Fruit fly (Drosophila melanogaster) whole organism, larva: Measurements from ENCODE around the gene mora.

Source experiments
- noc ChIP-seq: fragments of 200-800 bp; sonication (Bioruptor generic); optimal IDR thresholded peaks from 3 replicates; lab custom pipeline; 2019; ENCODE audit warnings: missing biosample characterization, mild to moderate bottlenecking, missing genetic modification characterization, moderate library complexity

Gene mora

DNA sequence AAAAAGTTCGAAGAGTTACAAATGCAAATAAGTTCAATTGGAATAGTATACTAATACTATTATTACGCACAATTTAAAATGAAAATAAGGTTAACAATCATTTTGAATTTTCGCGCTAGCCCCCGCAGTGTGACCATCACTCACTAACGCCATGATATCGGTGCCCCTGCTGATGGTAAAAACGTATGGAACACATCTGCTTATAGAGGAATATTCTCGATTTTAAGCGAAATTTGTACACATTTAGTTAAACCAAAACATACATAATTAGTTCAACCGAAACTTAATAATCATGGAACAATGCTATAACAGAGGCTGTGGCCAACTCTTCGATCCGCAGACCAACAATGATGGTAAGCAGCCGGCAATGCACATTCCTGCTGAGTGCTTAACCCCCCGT, at the start of gene mora:
TSS of gene mora (plus strand) at position 172 of the 400 bp plus-strand sequence.
- no peak for TF ChIP-seq noc (tag; lab: Kevin White, UChicago)

DNA sequence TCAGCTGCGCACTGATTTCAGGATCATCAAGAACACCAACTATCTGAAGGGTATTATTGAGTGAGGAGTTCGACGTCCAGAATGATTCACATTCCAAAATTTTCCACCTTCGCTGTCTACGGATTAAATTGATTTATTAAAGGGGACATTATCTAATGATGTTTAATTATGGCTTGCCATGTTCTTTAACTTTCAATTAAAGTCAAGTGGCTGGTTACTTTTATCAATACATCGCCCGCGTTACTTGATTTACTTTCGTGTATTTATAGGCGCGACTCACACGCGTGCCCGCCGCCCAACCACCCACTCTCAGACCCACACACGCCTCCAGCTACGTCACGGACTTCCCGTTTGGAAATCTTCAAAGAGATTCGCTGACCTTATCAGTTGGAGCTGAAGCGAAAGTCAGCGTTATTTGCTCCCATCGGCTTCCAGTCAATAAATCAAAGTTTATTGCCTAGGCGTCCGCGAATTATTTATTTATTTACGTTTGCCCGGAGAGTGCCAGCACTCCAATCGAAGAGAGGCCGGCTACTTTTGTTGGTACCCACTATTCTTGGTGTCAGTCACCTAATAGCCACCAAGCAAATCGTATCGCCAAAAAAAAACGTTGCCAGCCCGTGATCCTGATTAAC, 48.7 kb upstream of the mora start, which contains the start of gene Npc2f:
TSS of gene Npc2f (plus strand) at position 585 of the 635 bp plus-strand sequence.
- peak; percentile 94 for TF ChIP-seq noc (tag; lab: Kevin White, UChicago)

DNA sequence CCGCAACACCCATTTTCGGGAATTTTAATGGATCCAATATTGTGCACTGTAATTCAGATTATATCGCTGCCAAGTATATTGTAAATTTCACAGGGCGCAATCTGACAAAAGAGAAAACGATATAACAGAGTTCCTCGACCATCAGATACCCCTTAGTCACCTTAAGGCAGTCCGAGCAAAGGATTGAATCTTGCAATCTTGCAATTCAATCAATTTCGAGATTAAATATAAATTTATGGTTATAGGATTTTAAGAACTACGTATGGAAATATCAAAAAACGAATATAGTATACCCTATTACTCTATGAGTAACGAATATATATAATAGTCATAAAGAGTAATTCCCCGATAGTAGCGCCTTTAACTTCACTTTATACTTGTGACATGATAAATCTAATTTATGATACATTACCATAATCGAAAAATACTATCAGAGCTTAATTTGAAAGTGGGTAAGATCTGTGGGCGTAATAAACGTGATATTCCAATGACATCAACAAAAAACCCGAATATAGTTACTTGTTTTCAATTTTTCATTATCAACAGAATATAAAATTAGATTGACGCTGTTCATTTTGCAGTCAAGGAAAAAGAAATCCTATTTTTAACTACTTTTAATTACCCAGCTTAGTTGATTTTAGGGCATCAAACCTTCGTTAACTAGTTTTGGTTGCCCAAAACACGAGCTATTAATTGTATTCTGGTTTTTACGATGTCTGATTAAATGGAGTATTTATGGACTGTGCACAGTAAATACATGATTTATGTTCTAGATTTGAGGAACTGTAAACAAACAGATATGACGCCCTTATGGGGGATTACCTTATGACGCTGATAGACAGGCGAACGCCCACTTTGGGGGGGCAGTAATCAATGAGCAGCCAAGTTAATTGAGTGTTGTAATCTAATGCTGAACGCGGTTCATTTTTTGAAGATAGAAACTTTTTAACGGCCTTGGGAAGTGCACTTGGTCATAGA, 47.4 kb upstream of the mora start:
- peak; percentile 85 for TF ChIP-seq noc (tag; lab: Kevin White, UChicago)

DNA sequence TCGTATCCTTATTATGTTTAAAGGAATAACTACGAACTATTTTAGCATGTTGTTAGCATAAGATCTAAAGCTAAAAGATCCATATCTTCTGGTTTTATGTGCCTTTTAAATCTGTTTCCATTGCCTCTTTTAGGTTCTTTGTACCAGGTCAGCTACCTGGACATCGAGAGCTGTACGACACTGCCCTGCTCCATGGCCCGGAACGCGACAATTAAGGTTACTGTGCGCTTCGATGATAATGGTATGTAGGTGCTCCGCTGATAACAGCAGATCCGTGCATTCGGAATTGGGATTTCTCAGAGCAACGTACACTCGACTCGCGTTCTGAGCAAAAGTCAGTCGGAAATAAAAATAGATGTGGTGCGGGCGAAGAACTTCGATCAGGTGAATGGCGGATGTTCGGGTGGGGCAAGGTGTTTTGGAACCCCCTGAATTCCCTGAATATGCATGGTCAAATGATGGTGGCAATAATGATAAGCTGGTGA, 46.5 kb upstream of the mora start:
- TF ChIP-seq noc (tag; lab: Kevin White, UChicago) = no peak

DNA sequence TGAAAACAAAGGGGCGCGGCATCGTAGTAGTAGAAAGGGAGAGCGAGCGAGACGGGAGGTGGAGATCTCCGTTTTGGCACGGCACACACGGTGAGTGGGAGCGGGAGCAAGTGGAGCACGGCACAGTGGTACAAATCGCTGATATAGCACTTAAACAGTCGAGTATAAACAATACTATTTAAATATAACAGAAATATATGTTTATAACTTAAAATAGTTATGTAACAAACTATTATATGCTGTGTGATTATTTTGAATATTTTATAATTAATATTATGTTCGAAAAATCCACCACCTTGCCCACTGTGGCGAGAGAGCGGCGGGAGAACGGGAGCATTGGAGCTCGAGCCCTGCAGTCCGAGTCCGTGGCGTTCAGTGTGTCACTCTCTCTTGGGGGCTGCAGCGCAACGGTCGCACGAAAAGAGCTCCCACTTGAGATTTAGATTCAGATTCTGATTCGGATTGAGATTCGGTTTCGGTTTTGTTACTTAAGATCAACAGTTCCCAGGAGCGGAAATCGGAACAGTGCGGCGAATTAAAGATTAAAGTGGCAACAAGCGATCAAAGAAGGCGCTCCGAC, 45.1 kb upstream of the mora start, which contains the start of gene Kal1:
TSS of gene Kal1 (plus strand) at position 383 of the 580 bp plus-strand sequence.
- peak; percentile 81 for TF ChIP-seq noc (tag; lab: Kevin White, UChicago)

DNA sequence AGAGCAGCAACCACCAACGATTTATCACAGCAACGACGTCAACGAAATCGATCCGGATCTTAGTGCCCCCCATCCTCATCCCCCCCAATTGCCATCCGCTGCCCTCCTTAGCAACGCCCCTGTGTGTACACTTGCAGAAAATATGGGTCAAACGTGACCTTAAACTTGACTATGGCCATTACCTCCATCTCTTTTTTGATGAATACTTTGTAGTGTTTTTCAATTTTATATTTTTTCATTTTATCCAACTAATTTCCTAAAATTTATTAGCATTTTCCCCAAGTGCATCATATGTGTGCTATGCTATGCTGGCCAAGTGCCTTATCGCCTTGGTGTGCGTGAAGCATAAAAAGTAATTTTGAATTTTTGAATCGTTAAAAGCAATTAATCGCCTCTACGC, 43.2 kb upstream of the mora start:
- TF ChIP-seq noc (tag; lab: Kevin White, UChicago) = no peak

DNA sequence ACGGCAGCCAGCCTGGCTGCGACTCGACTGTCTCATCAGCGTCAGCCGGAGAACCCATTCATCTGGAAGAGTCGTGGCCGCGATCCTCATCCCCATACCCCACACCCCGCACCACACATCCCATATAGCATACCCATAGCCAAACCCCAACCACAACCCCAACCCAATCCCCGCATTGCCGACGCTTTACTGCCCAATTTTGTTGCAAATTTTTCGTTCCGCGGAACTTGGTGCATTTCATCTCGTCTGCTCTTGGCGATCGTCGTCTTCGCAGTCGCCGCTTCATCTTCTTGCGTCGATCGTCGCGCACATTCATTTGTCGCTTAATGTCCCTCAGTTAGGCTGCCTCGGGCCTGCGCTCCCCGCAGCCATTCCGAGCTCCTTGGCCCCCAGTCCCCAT, 42.8 kb upstream of the mora start:
- no peak for TF ChIP-seq noc (tag; lab: Kevin White, UChicago)

DNA sequence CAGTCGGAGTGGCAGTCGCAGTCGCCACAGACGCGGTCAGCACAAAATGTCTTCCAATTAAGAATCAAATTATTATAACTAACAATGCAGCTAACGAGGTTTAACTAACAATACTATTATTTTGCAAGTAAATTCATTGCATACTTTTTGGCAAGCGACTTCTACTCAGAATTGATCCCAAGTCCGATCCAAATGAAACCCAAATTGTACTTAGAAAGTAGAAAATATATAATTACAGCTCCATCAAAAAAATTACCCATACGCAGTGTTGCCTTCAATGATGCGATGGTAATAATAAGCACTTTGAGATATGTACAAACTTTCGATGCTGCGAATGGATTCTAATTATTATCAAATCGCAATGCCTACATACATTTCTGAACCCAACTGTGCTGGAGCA, 42.4 kb upstream of the mora start:
- no peak for TF ChIP-seq noc (tag; lab: Kevin White, UChicago)

DNA sequence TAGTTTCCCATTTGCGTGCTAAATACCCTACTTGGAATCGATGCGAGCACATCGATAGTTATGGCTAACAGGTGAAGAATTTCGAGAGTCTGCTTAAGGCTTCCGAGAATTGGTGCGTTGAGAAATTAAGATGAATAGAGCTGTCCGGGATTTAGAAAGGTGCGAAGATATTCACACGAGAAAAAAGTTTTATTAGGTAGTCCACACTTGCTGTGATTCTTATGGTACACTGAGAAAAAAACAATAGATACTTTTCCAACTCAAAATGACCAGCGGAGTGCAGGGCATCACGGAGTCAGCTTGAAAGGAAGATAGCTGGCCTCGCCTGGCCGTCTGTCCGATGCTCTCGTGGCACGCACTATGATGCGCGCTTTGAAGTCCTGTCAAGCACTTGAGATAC, 41.6 kb upstream of the mora start:
- no peak for TF ChIP-seq noc (tag; lab: Kevin White, UChicago)

DNA sequence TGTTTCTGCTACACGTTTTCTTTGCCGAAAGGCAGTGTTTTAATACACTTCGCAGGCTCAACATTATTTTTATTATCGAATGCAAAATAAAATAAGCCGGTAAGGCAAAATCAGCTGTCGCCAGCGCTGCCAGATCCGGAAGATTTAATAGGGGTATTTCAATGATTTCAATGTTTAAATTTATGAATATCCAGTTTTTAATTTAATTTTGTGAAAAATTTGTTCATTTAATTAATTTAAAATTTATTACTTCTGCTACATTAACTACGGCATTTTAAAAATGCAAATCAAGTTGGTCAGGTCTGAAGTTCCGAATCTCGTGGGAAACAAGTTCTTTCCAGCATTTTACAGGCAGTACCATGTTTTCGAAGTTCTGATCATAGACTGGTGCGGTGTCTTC, 37.3 kb upstream of the mora start, which contains the start of gene Slimp:
TSS of gene Slimp (minus strand) at position 130 of the 400 bp plus-strand sequence.
- peak; percentile 21 for TF ChIP-seq noc (tag; lab: Kevin White, UChicago)

DNA sequence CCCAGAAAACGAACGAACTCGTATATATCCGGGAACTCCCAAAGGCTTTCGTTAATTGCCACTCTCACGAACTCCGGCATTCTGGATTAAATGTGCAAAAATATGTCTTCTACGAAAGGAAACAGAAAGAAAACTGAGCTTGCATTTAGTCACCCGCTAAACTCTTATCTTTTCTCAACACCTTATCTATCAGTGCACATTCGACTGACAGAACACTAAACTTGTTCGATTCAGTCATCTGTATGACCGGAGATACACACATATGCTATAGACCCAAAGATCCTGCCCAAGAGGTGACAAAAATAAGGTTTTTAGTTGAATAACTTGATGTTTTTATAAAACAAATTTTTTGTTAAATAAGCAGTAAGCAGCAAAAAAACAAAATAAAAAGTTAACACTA, 36.1 kb upstream of the mora start, which contains the start of gene p38c:
TSS of gene p38c (minus strand) at position 101 of the 400 bp plus-strand sequence.
- no peak for TF ChIP-seq noc (tag; lab: Kevin White, UChicago)

DNA sequence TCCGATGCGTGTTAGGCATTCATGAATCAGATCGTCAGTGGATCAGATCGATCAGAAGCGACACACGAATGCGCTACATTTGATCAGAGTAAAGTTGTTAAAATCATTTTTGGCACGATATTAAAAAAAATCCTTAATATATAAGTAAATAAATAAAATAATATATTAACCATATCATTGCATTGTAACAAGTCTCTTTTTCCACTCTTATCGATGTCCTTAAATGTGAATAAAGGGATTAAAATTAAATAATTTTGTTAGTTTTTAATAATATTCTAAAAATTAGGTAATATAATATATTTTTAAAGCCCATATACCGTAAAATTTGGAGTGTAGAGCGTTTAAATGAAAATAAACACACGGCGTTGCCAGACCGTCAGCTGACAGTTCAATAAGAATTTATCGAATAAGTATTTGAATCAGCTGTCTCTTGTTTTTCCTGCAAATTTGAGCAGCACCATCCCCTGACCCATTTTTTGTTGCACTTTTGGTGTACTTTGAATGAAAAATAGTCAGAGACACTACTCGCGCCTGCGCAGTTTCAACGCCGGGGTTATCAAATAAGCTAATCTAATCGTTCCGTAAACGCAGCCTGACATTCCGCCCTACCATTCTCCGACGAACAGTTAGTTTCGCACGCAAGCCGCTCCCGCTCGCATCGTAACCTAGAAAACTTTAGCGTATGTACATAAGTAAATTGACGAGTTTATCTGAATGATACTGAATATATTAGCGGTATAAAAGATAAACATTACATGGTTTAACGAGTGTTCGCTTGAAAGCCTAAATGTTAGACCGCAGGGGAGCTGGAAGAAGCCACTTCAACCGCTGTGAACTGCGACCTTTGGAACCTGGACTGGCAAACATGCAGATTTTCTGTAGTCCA, 34.0 kb upstream of the mora start, which contains the start of the genes p38a and CG6178:
TSS of gene p38a (minus strand) at position 398 of the 886 bp plus-strand sequence.
TSS of gene CG6178 (plus strand) at position 424 of the 886 bp plus-strand sequence.
- TF ChIP-seq noc (tag; lab: Kevin White, UChicago) = peak; percentile 99

DNA sequence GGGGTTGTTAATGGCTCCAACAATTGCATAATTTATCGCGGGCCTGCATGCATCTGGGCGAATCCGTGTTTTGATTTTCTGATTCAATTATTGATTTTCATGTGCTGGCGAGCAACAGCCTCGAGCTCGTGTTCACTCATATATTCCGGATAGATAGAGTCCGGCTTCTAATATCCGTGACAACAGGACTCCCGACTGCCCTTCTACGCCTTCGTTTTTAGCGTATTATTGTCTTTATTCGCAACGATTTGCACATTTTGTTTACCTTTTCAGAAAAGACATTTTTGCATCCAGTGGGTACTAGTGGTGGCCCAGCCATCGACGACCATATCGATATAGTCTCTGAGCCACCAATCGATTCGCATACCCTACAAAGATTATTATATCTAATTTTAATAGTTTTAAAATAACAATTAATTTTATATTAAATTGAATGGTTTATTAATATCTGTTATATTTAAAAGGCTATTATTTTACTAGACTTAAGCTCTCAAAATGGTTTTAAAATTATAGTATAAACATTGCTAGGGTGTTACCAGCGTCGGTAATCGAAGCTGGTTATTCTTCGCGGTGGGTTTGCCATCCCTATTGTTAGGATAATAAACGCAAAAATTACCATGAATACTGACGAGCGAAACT, 24.9 kb upstream of the mora start, which contains the start of the genes Myo95E and TBC1d7:
TSS of gene Myo95E (minus strand) at position 326 of the 639 bp plus-strand sequence.
TSS of gene TBC1d7 (plus strand) at position 555 of the 639 bp plus-strand sequence.
- peak; percentile 79 for TF ChIP-seq noc (tag; lab: Kevin White, UChicago)
